Fruit fly (Drosophila melanogaster) whole organism, adult: ENCODE data around the gene PCNA2.

Experiments
- CG11617 ChIP-seq: fragments of 200-800 bp; sonication (Bioruptor generic); optimal IDR thresholded peaks from 2 replicates; lab custom pipeline; 2017; ENCODE audit warnings: mild to moderate bottlenecking, missing biosample characterization, missing genetic modification reagents, missing genetic modification characterization
- CG12768 ChIP-seq: fragments of 200-800 bp; sonication (Bioruptor generic); optimal IDR thresholded peaks from 2 replicates; lab custom pipeline; 2017; ENCODE audit warnings: missing biosample characterization, missing genetic modification characterization, mild to moderate bottlenecking, moderate library complexity, missing genetic modification reagents
- Clk ChIP-seq: fragments of 200-800 bp; sonication (Bioruptor generic); optimal IDR thresholded peaks from 2 replicates; lab custom pipeline; 2017; ENCODE audit warnings: missing biosample characterization, missing genetic modification characterization
- cnc ChIP-seq, 2 experiments: fragments of >200 bp; optimal IDR thresholded peaks; 2 replicates each; lab custom pipeline; 2017
- pad ChIP-seq: fragments of 200-800 bp; sonication (Bioruptor generic); optimal IDR thresholded peaks from 3 replicates; lab custom pipeline; 2017; ENCODE audit warnings: missing biosample characterization, missing genetic modification characterization, mild to moderate bottlenecking, moderate library complexity, missing genetic modification reagents
- toe ChIP-seq: fragments of 200-800 bp; sonication (Bioruptor generic); optimal IDR thresholded peaks from 2 replicates; lab custom pipeline; 2016; ENCODE audit warnings: missing biosample characterization, missing genetic modification characterization

dm6 chr2L:19537779-19538456 is 45.9 kb downstream of the PCNA2 start, which contains the start of gene CG13082:
- TF ChIP-seq cnc (optimal IDR thresholded peaks at IDR 0.05; lab: Kevin White, UChicago) = no peak
- no peak for TF ChIP-seq toe (GFP tag; lab: Kevin White, UChicago)
- TF ChIP-seq pad (GFP tag; lab: Kevin White, UChicago) = no peak
- TF ChIP-seq CG12768 = no peak
- TF ChIP-seq CG11617 (GFP tag; lab: Kevin White, UChicago) = no peak
- TF ChIP-seq Clk (GFP tag; lab: Kevin White, UChicago) = no peak
